Worm (Caenorhabditis elegans): ENCODE results near the gene Y116F11A.3.

Y116F11A.3 gene

DNA sequence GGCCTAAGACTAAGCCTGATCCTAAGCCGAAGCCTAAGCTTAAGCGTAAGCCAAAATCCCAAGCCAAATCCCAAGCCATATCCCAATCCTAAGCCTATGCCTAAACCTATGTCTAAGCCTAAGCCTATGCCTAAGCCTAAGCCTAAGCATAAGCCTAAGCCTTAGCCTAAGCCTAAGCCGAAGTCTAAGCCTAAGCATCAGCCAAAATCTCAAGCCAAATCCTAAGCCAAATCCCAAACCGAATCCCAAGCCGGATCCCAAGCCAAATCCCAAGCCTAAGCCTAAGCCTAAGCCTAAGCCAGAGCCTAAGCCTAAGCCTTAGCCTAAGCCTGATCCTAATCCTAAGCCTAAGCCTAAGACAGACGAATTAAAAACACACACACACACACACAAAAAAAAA is 18.3 kb downstream of the Y116F11A.3 start:
- TF ChIP-seq dve-1 (tag; optimal IDR thresholded peaks at IDR 0.05) (peak; percentile 99), ceh-18 (tag; optimal IDR thresholded peaks at IDR 0.05) (no peak)

DNA sequence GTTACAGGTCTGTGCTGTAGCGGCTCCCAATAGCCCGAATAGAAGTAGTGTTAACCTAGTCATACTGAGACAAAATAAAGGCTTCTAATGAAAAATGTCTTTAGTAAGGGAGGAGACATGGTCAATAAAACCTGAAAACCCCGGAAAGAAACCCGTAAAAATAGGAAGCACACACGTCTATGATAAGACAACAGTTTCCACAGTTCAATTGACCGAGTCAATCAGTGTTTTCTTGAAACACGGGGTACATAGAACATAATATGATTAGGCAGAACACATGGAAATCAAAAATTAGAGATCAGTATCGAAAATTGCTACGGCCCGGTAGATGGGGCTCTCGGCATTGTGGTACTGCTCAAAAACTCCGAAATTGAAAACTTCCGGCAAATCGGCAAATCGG is 22.3 kb downstream of the Y116F11A.3 start, which contains the start of gene clec-49:
Gene clec-49, minus strand, starts transcription at position 103 of the 400 bp plus-strand sequence.
- TF ChIP-seq unc-42 (tag; optimal IDR thresholded peaks at IDR 0.05) (no peak), mec-3 (tag; optimal IDR thresholded peaks at IDR 0.05; ENCODE audit: borderline replicate concordance) (no peak), ztf-16 (tag; optimal IDR thresholded peaks at IDR 0.05) (no peak), hlh-30 (tag; optimal IDR thresholded peaks at IDR 0.05; ENCODE audit: insufficient read depth) (no peak), ttx-3 (tag; optimal IDR thresholded peaks at IDR 0.05) (no peak), unc-55 (GFP tag; optimal IDR thresholded peaks at IDR 0.05) (no peak)

DNA sequence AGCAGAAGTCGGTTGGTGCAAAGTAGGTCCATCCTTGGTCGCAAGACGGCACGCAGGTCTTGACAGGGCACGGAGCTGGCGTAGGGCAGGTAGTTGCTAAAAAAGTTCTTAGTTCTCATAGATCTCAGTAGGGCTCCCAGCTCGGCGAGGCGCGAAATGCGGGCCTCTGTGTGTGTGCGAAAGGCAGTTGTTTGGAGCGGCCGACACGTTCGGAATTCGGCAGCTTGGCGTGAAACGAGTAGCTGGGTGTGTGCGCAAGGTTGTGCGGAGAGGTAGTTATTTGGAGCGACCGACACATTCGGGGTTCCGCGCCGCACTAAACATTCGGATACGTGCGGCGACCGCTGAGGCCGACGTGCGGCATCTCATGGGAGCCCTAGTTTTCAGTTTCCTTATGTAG is 24.0 kb downstream of the Y116F11A.3 start:
- TF ChIP-seq unc-86 (tag; optimal IDR thresholded peaks at IDR 0.05) (no peak), pag-3 (tag; optimal IDR thresholded peaks at IDR 0.05; ENCODE audit: borderline replicate concordance) (peak; percentile 38)

DNA sequence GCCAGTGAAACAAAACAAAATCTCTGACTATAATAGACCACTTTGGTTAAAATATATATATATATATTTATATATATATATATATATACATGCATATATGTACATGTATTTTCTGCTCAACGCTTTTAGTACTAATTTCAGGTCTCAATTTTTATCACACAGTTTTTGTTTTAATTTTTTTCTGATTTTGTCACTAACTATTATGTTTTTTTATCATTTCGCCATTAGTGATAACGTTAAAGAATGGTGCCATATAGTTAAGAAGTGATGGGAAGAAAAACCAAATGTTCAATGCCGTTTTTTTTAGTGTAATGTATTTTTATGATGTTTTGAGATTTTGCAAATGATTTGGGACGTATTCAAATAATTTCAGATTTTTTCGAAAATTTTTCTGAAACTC is 25.5 kb downstream of the Y116F11A.3 start:
- no peak for TF ChIP-seq unc-42 (tag; optimal IDR thresholded peaks at IDR 0.05)
- TF ChIP-seq ceh-48 (tag; optimal IDR thresholded peaks at IDR 0.05) = no peak
- no peak for TF ChIP-seq unc-3 (GFP tag; conservative IDR thresholded peaks at IDR 0.05)
- TF ChIP-seq unc-3 (tag; optimal IDR thresholded peaks at IDR 0.05) = no peak

DNA sequence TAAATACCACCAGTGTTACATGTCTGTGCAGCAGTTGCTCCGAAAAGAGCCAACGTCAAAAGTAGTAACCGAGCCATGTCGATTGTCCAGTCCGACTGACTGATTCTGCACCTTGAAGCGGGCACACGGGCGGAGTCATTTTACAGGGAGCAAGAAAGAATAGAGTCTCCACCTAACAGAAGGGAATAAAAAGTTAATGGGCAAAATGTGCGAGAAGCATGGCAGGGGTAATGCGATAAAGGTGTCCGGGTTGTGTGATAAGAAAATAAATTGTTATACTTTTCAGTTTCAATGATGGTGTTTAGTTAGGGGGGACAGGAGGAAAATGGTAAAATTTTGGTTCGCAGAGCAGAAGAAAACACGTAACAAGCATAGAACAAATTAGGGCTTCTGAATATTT is 26.4 kb downstream of the Y116F11A.3 start, which contains the start of gene clec-50:
Gene clec-50, minus strand, starts transcription at position 109 of the 400 bp plus-strand sequence.
- no peak for TF ChIP-seq Y22D7AL.16 (tag; optimal IDR thresholded peaks at IDR 0.05)
- TF ChIP-seq ceh-48 (tag; optimal IDR thresholded peaks at IDR 0.05) = no peak
- no peak for TF ChIP-seq dmd-4 (tag; optimal IDR thresholded peaks at IDR 0.05; ENCODE audit: borderline replicate concordance)

DNA sequence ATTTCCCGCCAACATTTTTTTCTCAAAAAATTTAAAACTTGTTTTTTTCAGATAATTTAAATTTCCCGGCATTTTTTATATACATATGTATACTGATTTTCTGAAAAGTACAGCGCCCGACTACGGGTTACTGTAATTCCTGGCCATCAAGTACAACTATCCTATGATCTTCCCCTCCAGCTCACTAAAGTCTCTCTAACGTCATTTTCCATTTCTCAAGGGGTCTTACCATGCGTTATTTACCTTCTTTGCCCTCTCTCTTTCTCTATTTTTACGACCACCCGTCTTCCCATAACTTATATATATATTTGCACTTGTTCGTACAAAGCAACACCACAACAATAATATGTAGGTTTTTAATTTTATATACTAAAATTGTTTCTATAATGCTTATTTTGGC is 27.4 kb downstream of the Y116F11A.3 start, which contains the start of gene W04E12.9:
Gene W04E12.9, plus strand, starts transcription at position 301 of the 400 bp plus-strand sequence.
- TF ChIP-seq hlh-6 (tag; optimal IDR thresholded peaks at IDR 0.05) (no peak), lin-11 (tag; optimal IDR thresholded peaks at IDR 0.05) (no peak), unc-86 (tag; optimal IDR thresholded peaks at IDR 0.05) (no peak)

DNA sequence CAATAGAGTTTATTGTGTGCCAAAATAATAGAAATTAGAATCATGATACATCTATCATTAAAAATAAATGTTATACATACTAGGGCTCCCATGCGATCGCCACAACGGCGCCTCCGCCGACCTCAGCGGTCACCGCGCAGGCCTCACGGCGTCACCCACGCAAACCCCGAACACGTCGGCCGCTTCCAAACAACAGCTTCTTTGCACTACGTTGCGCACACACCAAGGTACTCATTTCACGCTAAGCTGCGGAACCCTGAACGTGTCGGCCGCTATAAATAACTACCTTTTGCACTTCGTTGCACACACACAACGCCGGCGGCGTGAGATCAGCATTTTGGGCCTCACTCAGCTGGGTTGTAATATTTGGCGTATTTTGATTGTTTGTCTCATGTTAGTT is 30.5 kb downstream of the Y116F11A.3 start:
- TF ChIP-seq pros-1 (tag; optimal IDR thresholded peaks at IDR 0.05) (no peak), ceh-30 (tag; optimal IDR thresholded peaks at IDR 0.05) (no peak), pax-1 (tag; optimal IDR thresholded peaks at IDR 0.05) (no peak), hlh-6 (tag; optimal IDR thresholded peaks at IDR 0.05) (no peak)

DNA sequence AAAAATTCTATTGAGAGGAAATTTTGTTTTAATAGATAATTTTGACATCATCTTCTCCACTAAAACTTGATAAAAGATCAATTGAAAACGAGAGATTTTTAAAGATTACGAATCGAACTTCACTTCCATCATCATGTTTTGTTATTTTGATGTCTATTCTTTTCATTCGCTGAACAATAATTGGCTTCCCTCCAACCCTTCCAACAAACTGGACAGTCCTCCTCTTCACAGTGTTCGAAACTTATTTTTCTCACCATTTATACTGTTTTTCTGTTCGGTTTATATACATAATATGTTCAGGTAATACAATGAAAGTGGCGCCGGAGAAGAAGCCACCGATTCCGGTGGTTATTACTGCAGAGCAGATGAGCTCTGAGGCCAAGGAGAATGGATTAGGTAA is 31.9 kb downstream of the Y116F11A.3 start, which contains the start of gene M162.5:
Gene M162.5, plus strand, starts transcription at position 301 of the 400 bp plus-strand sequence.
- no peak for TF ChIP-seq elt-2 (tag; optimal IDR thresholded peaks at IDR 0.05)
- no peak for TF ChIP-seq eyg-1 (tag; optimal IDR thresholded peaks at IDR 0.05)
- TF ChIP-seq fkh-10 (GFP tag; optimal IDR thresholded peaks at IDR 0.05) = no peak
- no peak for TF ChIP-seq pqm-1 (tag; optimal IDR thresholded peaks at IDR 0.05)
- TF ChIP-seq pat-9 (tag; optimal IDR thresholded peaks at IDR 0.05) = no peak
- TF ChIP-seq ets-4 (tag; optimal IDR thresholded peaks at IDR 0.05) = no peak
- no peak for TF ChIP-seq ceh-18 (tag; optimal IDR thresholded peaks at IDR 0.05)
- TF ChIP-seq hlh-8 (tag; optimal IDR thresholded peaks at IDR 0.05) = no peak
- no peak for TF ChIP-seq K02D7.2 (tag; optimal IDR thresholded peaks at IDR 0.05)
- TF ChIP-seq ceh-48 (tag; optimal IDR thresholded peaks at IDR 0.05) = no peak
- TF ChIP-seq dmd-4 (tag; optimal IDR thresholded peaks at IDR 0.05; ENCODE audit: borderline replicate concordance) = no peak
- no peak for TF ChIP-seq hlh-13 (GFP tag; optimal IDR thresholded peaks at IDR 0.05)
- no peak for TF ChIP-seq lim-6 (tag; optimal IDR thresholded peaks at IDR 0.05)

Measured in whole organism, late embryonic.